Fruit fly (Drosophila melanogaster) whole organism, wandering third instar larva: ENCODE results near the gene QC.

Source experiments
- Abd-B ChIP-seq: fragments of >200 bp; optimal IDR thresholded peaks from 2 replicates; lab custom pipeline; 2017; ENCODE audit warnings: missing biosample characterization, missing genetic modification characterization
- CG32264 ChIP-seq: fragments of 200-800 bp; sonication (Bioruptor generic); optimal IDR thresholded peaks from 2 replicates; lab custom pipeline; 2016; ENCODE audit warnings: missing biosample characterization, missing genetic modification characterization
- CG9705 ChIP-seq: fragments of 200-800 bp; sonication (Bioruptor generic); optimal IDR thresholded peaks from 2 replicates; lab custom pipeline; 2018; ENCODE audit warnings: missing biosample characterization, mild to moderate bottlenecking, missing genetic modification characterization
- CrebA ChIP-seq: fragments of 200-800 bp; sonication (Bioruptor generic); optimal IDR thresholded peaks from 2 replicates; lab custom pipeline; 2016; ENCODE audit warnings: missing biosample characterization, mild to moderate bottlenecking, missing genetic modification characterization, borderline replicate concordance
- Dfd ChIP-seq: fragments of >200 bp; optimal IDR thresholded peaks from 2 replicates; lab custom pipeline; 2017; ENCODE audit warnings: missing biosample characterization, missing genetic modification characterization
- Dif ChIP-seq: fragments of 200-275, 200-300 bp; sonication (Bioruptor generic); optimal IDR thresholded peaks from 2 replicates; lab custom pipeline; 2018; ENCODE audit warnings: missing biosample characterization, missing genetic modification characterization; ENCODE audit not compliant: partially characterized antibody
- GATAd ChIP-seq: sonication (Bioruptor generic); optimal IDR thresholded peaks from 2 replicates; lab custom pipeline; 2016; ENCODE audit warnings: missing biosample characterization, missing genetic modification characterization
- HLH106 ChIP-seq: fragments of 200-800 bp; optimal IDR thresholded peaks from 3 replicates; lab custom pipeline; 2019; ENCODE audit warnings: missing biosample characterization, mild to moderate bottlenecking, missing genetic modification characterization, moderate library complexity
- Hnf4 ChIP-seq: fragments of 200-800 bp; sonication (Bioruptor generic); optimal IDR thresholded peaks from 2 replicates; lab custom pipeline; 2016; ENCODE audit warnings: missing biosample characterization, mild to moderate bottlenecking, missing genetic modification characterization
- Hr78 ChIP-seq: fragments of >200 bp; optimal IDR thresholded peaks from 2 replicates; lab custom pipeline; 2017; ENCODE audit warnings: missing biosample characterization, missing genetic modification characterization
- Hr83 ChIP-seq: fragments of 200-300 bp; sonication (Bioruptor generic); optimal IDR thresholded peaks from 2 replicates; lab custom pipeline; 2016; ENCODE audit warnings: missing biosample characterization, mild to moderate bottlenecking, missing genetic modification characterization, moderate library complexity; ENCODE audit not compliant: poor library complexity, severe bottlenecking
- Jra ChIP-seq: sonication (Bioruptor generic); optimal IDR thresholded peaks from 2 replicates; lab custom pipeline; 2016; ENCODE audit warnings: missing biosample characterization, missing genetic modification characterization
- Mio ChIP-seq: sonication (Bioruptor generic); optimal IDR thresholded peaks from 2 replicates; lab custom pipeline; 2016; ENCODE audit warnings: missing biosample characterization, missing genetic modification characterization
- Myc ChIP-seq: fragments of >200 bp; optimal IDR thresholded peaks from 2 replicates; lab custom pipeline; 2017
- N ChIP-seq: fragments of >200 bp; optimal IDR thresholded peaks from 2 replicates; lab custom pipeline; 2018; ENCODE audit warnings: missing biosample characterization, missing external identifiers, missing genetic modification characterization
- OdsH ChIP-seq: fragments of 200-800 bp; sonication (Bioruptor generic); optimal IDR thresholded peaks from 2 replicates; lab custom pipeline; 2016; ENCODE audit warnings: missing biosample characterization, mild to moderate bottlenecking, missing genetic modification characterization
- Rel ChIP-seq, 2 experiments: fragments of 200-800 bp; sonication (Bioruptor generic) in 1 of 2; optimal IDR thresholded peaks; 2 replicates in 1 of 2; 3 replicates in 1 of 2; lab custom pipeline; 2016 to 2019; ENCODE audit warnings: mild to moderate bottlenecking in 2 of 2, missing biosample characterization in 2 of 2, missing genetic modification characterization in 2 of 2, moderate library complexity in 1 of 2
- Sp1 ChIP-seq: fragments of 200-800 bp; sonication (Bioruptor generic); optimal IDR thresholded peaks from 3 replicates; lab custom pipeline; 2019; ENCODE audit warnings: missing biosample characterization, mild to moderate bottlenecking, missing genetic modification characterization, moderate library complexity
- Vsx2 ChIP-seq: fragments of 200-300, 225-300 bp; sonication (Bioruptor generic); optimal IDR thresholded peaks from 2 replicates; lab custom pipeline; 2018; ENCODE audit warnings: missing biosample characterization, missing genetic modification characterization; ENCODE audit not compliant: partially characterized antibody
- br ChIP-seq: fragments of 200-800 bp; sonication (Bioruptor generic); optimal IDR thresholded peaks from 2 replicates; lab custom pipeline; 2016; ENCODE audit warnings: missing biosample characterization, missing genetic modification characterization
- brk ChIP-seq: fragments of 200-800 bp; sonication (Bioruptor generic); optimal IDR thresholded peaks from 2 replicates; lab custom pipeline; 2016; ENCODE audit warnings: missing biosample characterization, mild to moderate bottlenecking, missing genetic modification characterization
- dl ChIP-seq, 2 experiments: fragments of 175-275, 200-275 bp in 1 of 2; fragments of 200-275 bp in 1 of 2; sonication (Bioruptor generic); optimal IDR thresholded peaks; lab custom pipeline; 2018; ENCODE audit warnings: mild to moderate bottlenecking in 2 of 2, missing biosample characterization in 2 of 2, missing genetic modification characterization in 2 of 2, moderate library complexity in 2 of 2; ENCODE audit not compliant: partially characterized antibody in 2 of 2, insufficient read depth in 1 of 2
- dmrt93B ChIP-seq: fragments of 200-800 bp; sonication (Bioruptor generic); optimal IDR thresholded peaks from 2 replicates; lab custom pipeline; 2018; ENCODE audit warnings: missing biosample characterization, mild to moderate bottlenecking, missing genetic modification characterization
- dsf ChIP-seq: sonication (Bioruptor generic); optimal IDR thresholded peaks from 2 replicates; lab custom pipeline; 2016; ENCODE audit warnings: missing biosample characterization, missing genetic modification characterization, borderline replicate concordance
- ey ChIP-seq: fragments of 200-800 bp; sonication (Bioruptor generic); optimal IDR thresholded peaks from 2 replicates; lab custom pipeline; 2016; ENCODE audit warnings: missing biosample characterization, missing genetic modification characterization
- foxo ChIP-seq, 2 experiments: fragments of 200-800 bp; sonication (Bioruptor generic); optimal IDR thresholded peaks; 2 replicates in 1 of 2; 3 replicates in 1 of 2; lab custom pipeline; 2016 to 2017; ENCODE audit warnings: missing biosample characterization in 2 of 2, missing genetic modification characterization in 2 of 2
- fru ChIP-seq: fragments of 200-800 bp; sonication (Bioruptor generic); optimal IDR thresholded peaks from 3 replicates; lab custom pipeline; 2016; ENCODE audit warnings: missing biosample characterization, mild to moderate bottlenecking, missing genetic modification characterization
- h ChIP-seq: fragments of 200-800 bp; sonication (Bioruptor generic); optimal IDR thresholded peaks from 3 replicates; lab custom pipeline; 2016; ENCODE audit warnings: missing biosample characterization, mild to moderate bottlenecking, missing genetic modification characterization
- jim ChIP-seq: fragments of 175-275, 200-325 bp; sonication (Bioruptor generic); optimal IDR thresholded peaks from 2 replicates; lab custom pipeline; 2016; ENCODE audit warnings: missing biosample characterization, mild to moderate bottlenecking, missing genetic modification characterization
- lola ChIP-seq: fragments of >200 bp; optimal IDR thresholded peaks from 2 replicates; lab custom pipeline; 2017; ENCODE audit warnings: missing biosample characterization, missing genetic modification characterization
- pan ChIP-seq: fragments of >200 bp; optimal IDR thresholded peaks from 2 replicates; lab custom pipeline; 2017
- psq ChIP-seq: fragments of 200-800 bp; sonication (Bioruptor generic); optimal IDR thresholded peaks from 3 replicates; lab custom pipeline; 2017; ENCODE audit warnings: missing biosample characterization, mild to moderate bottlenecking, missing genetic modification characterization, moderate library complexity
- rgr ChIP-seq: fragments of 200-800 bp; sonication (Bioruptor generic); optimal IDR thresholded peaks from 3 replicates; lab custom pipeline; 2016; ENCODE audit warnings: missing biosample characterization, mild to moderate bottlenecking, missing genetic modification characterization
- sage ChIP-seq: fragments of 200-800 bp; sonication (Bioruptor generic); optimal IDR thresholded peaks from 2 replicates; lab custom pipeline; 2016; ENCODE audit warnings: missing biosample characterization, mild to moderate bottlenecking, missing genetic modification characterization
- sv ChIP-seq: fragments of 200-800 bp; sonication (Bioruptor generic); optimal IDR thresholded peaks from 3 replicates; lab custom pipeline; 2016; ENCODE audit warnings: missing biosample characterization, missing genetic modification characterization
- tai ChIP-seq: sonication (Bioruptor generic); optimal IDR thresholded peaks from 2 replicates; lab custom pipeline; 2016; ENCODE audit warnings: missing biosample characterization, missing genetic modification characterization
- usp ChIP-seq: fragments of >200 bp; optimal IDR thresholded peaks from 2 replicates; lab custom pipeline; 2017; ENCODE audit warnings: missing biosample characterization, missing genetic modification characterization
- woc ChIP-seq: sonication (Bioruptor generic); optimal IDR thresholded peaks from 2 replicates; lab custom pipeline; 2016; ENCODE audit warnings: missing biosample characterization, mild to moderate bottlenecking, missing genetic modification characterization

Gene QC

dm6 chr3L:5856081-5856826 is 46.0 kb downstream of the QC start:
- TF ChIP-seq tai: no peak
- TF ChIP-seq Dfd: peak; percentile 45

dm6 chr3L:5855098-5855497 is 47.2 kb downstream of the QC start:
- TF ChIP-seq foxo (GFP tag; optimal IDR thresholded peaks at IDR 0.05; lab: Kevin White, UChicago) (peak in 1 of 2 experiments; percentile 11), Mio (GFP tag; lab: Kevin White, UChicago) (no peak), dl (GFP tag; optimal IDR thresholded peaks at IDR 0.05; lab: Kevin White, UChicago; ENCODE audit: insufficient read depth in 1 of 2, partially characterized antibody in 2 of 2) (no peak)

dm6 chr3L:5851636-5852035 is 50.6 kb downstream of the QC start:
- TF ChIP-seq CrebA (GFP tag; lab: Kevin White, UChicago) (no peak), Dif (GFP tag; lab: Kevin White, UChicago) (no peak), Dfd (no peak), Vsx2 (GFP tag; lab: Kevin White, UChicago) (no peak), pan (lab: Kevin White, UChicago) (no peak), CG9705 (GFP tag; lab: Kevin White, UChicago) (no peak), woc (GFP tag; lab: Kevin White, UChicago) (peak; percentile 47), rgr (peak; percentile 36), HLH106 (peak; percentile 66), h (GFP tag; lab: Kevin White, UChicago) (peak; percentile 52), Hr83 (no peak), GATAd (GFP tag; lab: Kevin White, UChicago) (no peak), Mio (GFP tag; lab: Kevin White, UChicago) (no peak), jim (GFP tag; lab: Kevin White, UChicago) (no peak), psq (no peak), Jra (GFP tag; lab: Kevin White, UChicago) (no peak), OdsH (GFP tag; lab: Kevin White, UChicago) (peak; percentile 42), usp (GFP tag; lab: Kevin White, UChicago) (no peak), foxo (GFP tag; optimal IDR thresholded peaks at IDR 0.05; lab: Kevin White, UChicago) (peak in 1 of 2 experiments; percentile 64), tai (no peak), N (GFP tag; lab: Kevin White, UChicago) (no peak), Sp1 (GFP tag; lab: Kevin White, UChicago) (peak; percentile 68), fru (GFP tag; lab: Kevin White, UChicago) (peak; percentile 62), sv (no peak), CG32264 (GFP tag; lab: Kevin White, UChicago) (no peak), Abd-B (GFP tag; lab: Kevin White, UChicago) (no peak), Hr78 (no peak), br (GFP tag; lab: Kevin White, UChicago) (peak; percentile 7), ey (peak; percentile 56), dmrt93B (peak; percentile 43), Rel (GFP tag; optimal IDR thresholded peaks at IDR 0.05; lab: Kevin White, UChicago) (no peak), Rel (tag; optimal IDR thresholded peaks at IDR 0.05; lab: Kevin White, UChicago) (no peak), Hnf4 (no peak), lola (no peak), Myc (lab: Kevin White, UChicago) (no peak), dsf (GFP tag; lab: Kevin White, UChicago) (no peak), dl (GFP tag; optimal IDR thresholded peaks at IDR 0.05; lab: Kevin White, UChicago; ENCODE audit: insufficient read depth in 1 of 2, partially characterized antibody in 2 of 2) (no peak), brk (no peak), sage (GFP tag; lab: Kevin White, UChicago) (no peak)
